Worm (Caenorhabditis elegans) whole organism, L3 larva: ENCODE measurements around the gene T09F3.5.
A peak's percentile ranks its signal among the peaks of the same experiment; 100 is the strongest.

Experiments
- ZK546.5 ChIP-seq: sonication (generic microtip); optimal IDR thresholded peaks from 2 replicates; lab custom pipeline; 2017; ENCODE audit warnings: missing biosample characterization, missing genetic modification characterization
- aly-2 ChIP-seq: fragments of 150-350 bp; optimal IDR thresholded peaks from 2 replicates; lab custom pipeline; 2014; ENCODE audit warnings: missing biosample characterization, missing genetic modification characterization
- ceh-16 ChIP-seq: sonication (generic microtip); optimal IDR thresholded peaks from 2 replicates; lab custom pipeline; 2017; ENCODE audit warnings: missing biosample characterization, missing genetic modification characterization
- ceh-28 ChIP-seq: fragments of 150-350 bp; optimal IDR thresholded peaks from 2 replicates; lab custom pipeline; 2014; ENCODE audit warnings: missing biosample characterization, missing genetic modification reagents, missing genetic modification characterization
- ceh-82 ChIP-seq: fragments of 150-350 bp; optimal IDR thresholded peaks from 2 replicates; lab custom pipeline; 2014; ENCODE audit warnings: missing biosample characterization, missing genetic modification characterization
- ceh-9 ChIP-seq: sonication (generic microtip); optimal IDR thresholded peaks from 2 replicates; lab custom pipeline; 2018; ENCODE audit warnings: missing biosample characterization, missing genetic modification characterization
- daf-12 ChIP-seq: fragments of 150-350 bp; optimal IDR thresholded peaks from 2 replicates; lab custom pipeline; 2014; ENCODE audit warnings: missing biosample characterization, missing genetic modification reagents, missing genetic modification characterization
- egl-27 ChIP-seq: sonication (generic microtip); optimal IDR thresholded peaks from 4 replicates; lab custom pipeline; 2017; ENCODE audit warnings: missing biosample characterization, missing genetic modification reagents, missing genetic modification characterization
- egl-5 ChIP-seq: fragments of 150-350 bp; optimal IDR thresholded peaks from 2 replicates; lab custom pipeline; 2017; ENCODE audit warnings: missing biosample characterization, missing genetic modification reagents, missing genetic modification characterization, inconsistent platforms
- elt-1 ChIP-seq: fragments of 150-350 bp; optimal IDR thresholded peaks from 2 replicates; lab custom pipeline; 2014; ENCODE audit warnings: missing biosample characterization, missing genetic modification characterization
- elt-2 ChIP-seq: sonication (generic microtip); optimal IDR thresholded peaks from 2 replicates; lab custom pipeline; 2016; ENCODE audit warnings: missing genetic modification reagents, mild to moderate bottlenecking, missing genetic modification characterization, missing compliant biosample characterization
- eor-1 ChIP-seq, 2 experiments: fragments of 150-350 bp; optimal IDR thresholded peaks; 2 replicates each; lab custom pipeline; 2014 to 2018; ENCODE audit warnings: missing biosample characterization in 2 of 2, missing genetic modification characterization in 2 of 2
- fkh-2 ChIP-seq: fragments of 150-350 bp; optimal IDR thresholded peaks from 2 replicates; lab custom pipeline; 2014; ENCODE audit warnings: missing biosample characterization, missing genetic modification reagents, missing genetic modification characterization
- fos-1 ChIP-seq: fragments of 150-350 bp; optimal IDR thresholded peaks from 2 replicates; lab custom pipeline; 2014; ENCODE audit warnings: missing biosample characterization, missing genetic modification characterization
- hmg-11 ChIP-seq: sonication (generic microtip); optimal IDR thresholded peaks from 2 replicates; lab custom pipeline; 2016; ENCODE audit warnings: missing genetic modification characterization, missing compliant biosample characterization
- lin-39 ChIP-seq: fragments of 150-350 bp; optimal IDR thresholded peaks from 2 replicates; lab custom pipeline; 2018; ENCODE audit warnings: missing biosample characterization, missing genetic modification reagents, missing genetic modification characterization
- lsy-12 ChIP-seq: sonication (generic microtip); optimal IDR thresholded peaks from 2 replicates; lab custom pipeline; 2016; ENCODE audit warnings: mild to moderate bottlenecking, missing genetic modification characterization, missing compliant biosample characterization
- mdl-1 ChIP-seq: fragments of 150-350 bp; optimal IDR thresholded peaks from 2 replicates; lab custom pipeline; 2014; ENCODE audit warnings: missing biosample characterization, missing genetic modification characterization
- nfya-1 ChIP-seq: sonication (generic microtip); optimal IDR thresholded peaks from 2 replicates; lab custom pipeline; 2017; ENCODE audit warnings: missing genetic modification characterization, mild to moderate bottlenecking, missing compliant biosample characterization, antibody characterized with exemption, moderate library complexity; ENCODE audit not compliant: insufficient read depth
- nhr-12 ChIP-seq: fragments of 150-350 bp; optimal IDR thresholded peaks from 2 replicates; lab custom pipeline; 2014; ENCODE audit warnings: missing biosample characterization, missing genetic modification characterization
- nhr-25 ChIP-seq: sonication (generic microtip); optimal IDR thresholded peaks from 2 replicates; lab custom pipeline; 2017; ENCODE audit warnings: missing biosample characterization, missing genetic modification characterization
- nhr-28 ChIP-seq: fragments of 150-350 bp; optimal IDR thresholded peaks from 2 replicates; lab custom pipeline; 2014; ENCODE audit warnings: missing biosample characterization, missing genetic modification characterization
- nhr-76 ChIP-seq: fragments of 150-350 bp; sonication (generic microtip); optimal IDR thresholded peaks from 5 replicates; lab custom pipeline; 2014; ENCODE audit warnings: missing biosample characterization, missing genetic modification characterization
- nhr-77 ChIP-seq: fragments of 150-350 bp; optimal IDR thresholded peaks from 2 replicates; lab custom pipeline; 2014; ENCODE audit warnings: missing biosample characterization, missing genetic modification characterization
- pha-4 ChIP-seq: fragments of 150-350 bp; optimal IDR thresholded peaks from 2 replicates; lab custom pipeline; 2014; ENCODE audit warnings: missing biosample characterization, missing genetic modification reagents, missing genetic modification characterization
- pqm-1 ChIP-seq: fragments of 150-350 bp; optimal IDR thresholded peaks from 2 replicates; lab custom pipeline; 2017; ENCODE audit warnings: missing biosample characterization, missing genetic modification characterization, inconsistent platforms
- sea-2 ChIP-seq: fragments of 150-350 bp; sonication (generic microtip); optimal IDR thresholded peaks from 4 replicates; lab custom pipeline; 2014; ENCODE audit warnings: missing biosample characterization, missing genetic modification reagents, missing genetic modification characterization
- skn-1 ChIP-seq: fragments of 150-350 bp; optimal IDR thresholded peaks from 2 replicates; lab custom pipeline; 2014; ENCODE audit warnings: missing biosample characterization, missing genetic modification characterization
- snpc-4 ChIP-seq: fragments of 150-350 bp; optimal IDR thresholded peaks from 2 replicates; lab custom pipeline; 2014; ENCODE audit warnings: missing biosample characterization, missing genetic modification characterization
- tbx-2 ChIP-seq: sonication (generic microtip); optimal IDR thresholded peaks from 2 replicates; lab custom pipeline; 2016; ENCODE audit warnings: mild to moderate bottlenecking, missing genetic modification characterization, missing compliant biosample characterization
- unc-39 ChIP-seq: sonication (generic microtip); optimal IDR thresholded peaks from 4 replicates; lab custom pipeline; 2017; ENCODE audit warnings: missing biosample characterization, missing genetic modification characterization
- zag-1 ChIP-seq: fragments of 150-350 bp; optimal IDR thresholded peaks from 2 replicates; lab custom pipeline; 2014; ENCODE audit warnings: missing biosample characterization, missing genetic modification characterization
- ztf-11 ChIP-seq: fragments of 150-350 bp; optimal IDR thresholded peaks from 2 replicates; lab custom pipeline; 2014; ENCODE audit warnings: missing biosample characterization, missing genetic modification characterization
- ztf-4 ChIP-seq: fragments of 150-350 bp; optimal IDR thresholded peaks from 2 replicates; lab custom pipeline; 2014; ENCODE audit warnings: missing biosample characterization, missing genetic modification characterization

The T09F3.5 gene

DNA sequence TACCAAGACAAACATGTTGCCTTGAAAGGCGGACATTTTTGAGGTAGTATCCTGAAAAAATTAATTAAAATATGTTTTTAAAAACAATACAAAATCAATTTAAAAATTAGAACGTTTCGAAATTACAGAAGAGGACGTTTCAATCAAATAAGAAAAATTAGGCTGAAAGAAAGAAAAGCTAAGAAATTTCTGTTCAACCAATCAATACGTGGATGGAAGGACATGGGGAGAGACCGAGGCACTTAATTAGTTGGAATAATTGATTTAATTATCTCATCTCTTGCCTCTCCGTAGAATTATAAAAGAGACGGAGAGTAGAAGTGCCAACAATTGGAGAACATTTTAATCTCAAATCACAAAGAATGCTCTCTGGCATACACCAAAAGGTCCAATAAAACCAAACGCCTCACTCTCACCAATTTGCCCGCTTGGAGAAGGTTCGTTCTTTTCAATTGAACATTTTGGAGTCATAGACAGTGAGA, 27.1 kb upstream of the T09F3.5 start, which contains the start of gene ceh-58:
TSS of gene ceh-58 (minus strand) at position 51 of the 482 bp plus-strand sequence.
- TF ChIP-seq lsy-12 (tag; lab: Kevin White, UChicago) (no peak), ztf-11 (tag; lab: Kevin White, UChicago) (no peak), fkh-2 (no peak), ceh-28 (no peak), ceh-16 (tag; lab: Kevin White, UChicago) (no peak), aly-2 (no peak), fos-1 (tag; lab: Kevin White, UChicago) (no peak), skn-1 (tag; lab: Kevin White, UChicago) (no peak), ztf-4 (tag; lab: Kevin White, UChicago) (no peak), snpc-4 (tag; lab: Kevin White, UChicago) (no peak), tbx-2 (tag; lab: Kevin White, UChicago) (no peak), nfya-1 (tag; lab: Kevin White, UChicago) (no peak), nhr-25 (tag; lab: Kevin White, UChicago) (no peak)

ce11 chrII:10370826-10371225, 25.9 kb upstream of the T09F3.5 start:
- peak; percentile 56 for TF ChIP-seq lin-39 (tag; lab: Kevin White, UChicago)
- no peak for TF ChIP-seq nhr-25 (tag; lab: Kevin White, UChicago)
- peak; percentile 23 for TF ChIP-seq nfya-1 (tag; lab: Kevin White, UChicago)
- TF ChIP-seq hmg-11 (tag; lab: Kevin White, UChicago) = peak; percentile 20

ce11 chrII:10373016-10373415, 23.7 kb upstream of the T09F3.5 start:
- TF ChIP-seq elt-2 (tag; lab: Kevin White, UChicago) (peak; percentile 61), pqm-1 (peak; percentile 16), daf-12 (tag; lab: Kevin White, UChicago) (no peak), pha-4 (peak; percentile 67)

ce11 chrII:10373536-10374169, 23.0 kb upstream of the T09F3.5 start:
- no peak for TF ChIP-seq ceh-9
- no peak for TF ChIP-seq nhr-12 (tag; lab: Kevin White, UChicago)
- no peak for TF ChIP-seq mdl-1 (tag; lab: Kevin White, UChicago)
- TF ChIP-seq ceh-82 (tag; lab: Kevin White, UChicago) = no peak
- peak; percentile 17 for TF ChIP-seq lin-39 (tag; lab: Kevin White, UChicago)
- TF ChIP-seq egl-5 (tag; lab: Kevin White, UChicago) = peak; percentile 61
- TF ChIP-seq zag-1 (tag; lab: Kevin White, UChicago) = no peak

- TF ChIP-seq skn-1 (tag; lab: Kevin White, UChicago) (no peak), mdl-1 (tag; lab: Kevin White, UChicago) (no peak), pha-4 (peak; percentile 5), nhr-28 (no peak), eor-1 (tag; optimal IDR thresholded peaks at IDR 0.05; lab: Kevin White, UChicago) (no peak)
Observed at ce11 chrII:10374776-10375175, 21.9 kb upstream of the T09F3.5 start.

DNA sequence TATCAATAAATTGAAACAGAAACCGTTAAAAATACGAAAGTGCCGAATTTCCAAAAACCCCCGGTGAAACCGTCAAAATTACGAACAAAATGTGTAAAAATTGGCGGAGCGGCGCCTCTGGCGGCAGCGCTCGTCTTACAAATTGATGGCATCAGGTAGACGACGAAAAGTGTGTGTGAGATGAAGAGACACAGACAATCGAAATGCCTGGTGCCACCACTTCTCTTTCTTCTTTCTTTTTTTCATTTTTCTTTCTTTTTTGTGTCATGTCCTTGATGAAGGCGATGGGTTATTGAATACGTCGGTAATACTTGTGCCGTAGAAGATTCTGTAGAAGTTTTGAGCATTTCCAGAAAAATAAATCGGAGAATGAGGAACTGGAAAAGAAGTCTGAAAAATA, 18.8 kb upstream of the T09F3.5 start:
- TF ChIP-seq elt-1 (tag; lab: Kevin White, UChicago) (no peak), sea-2 (GFP tag; lab: Kevin White, UChicago) (no peak), ceh-9 (no peak), nfya-1 (tag; lab: Kevin White, UChicago) (peak; percentile 19), nhr-25 (tag; lab: Kevin White, UChicago) (peak; percentile 5)

DNA sequence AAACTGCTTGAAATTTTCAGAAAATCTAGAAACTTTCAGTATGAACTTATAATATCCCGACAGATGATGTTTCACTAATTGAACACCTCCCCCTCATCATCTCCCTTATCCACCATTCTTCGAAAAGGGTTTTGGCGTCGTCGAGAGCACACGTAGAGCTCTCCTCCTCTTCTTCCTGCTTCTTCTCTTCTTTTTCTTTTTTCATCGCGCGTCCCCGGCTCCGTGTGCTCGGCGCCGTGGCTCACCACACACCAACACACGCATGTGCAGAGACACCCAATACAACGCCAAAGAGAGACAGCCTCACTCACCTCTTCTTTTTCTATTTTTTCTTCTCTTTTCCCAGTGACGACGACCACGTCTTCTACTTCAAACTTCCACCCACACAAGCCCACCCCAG, 17.1 kb upstream of the T09F3.5 start:
- TF ChIP-seq unc-39 = no peak
- no peak for TF ChIP-seq ZK546.5 (tag; lab: Kevin White, UChicago)
- no peak for TF ChIP-seq ztf-4 (tag; lab: Kevin White, UChicago)
- no peak for TF ChIP-seq nhr-76 (tag; lab: Kevin White, UChicago)
- no peak for TF ChIP-seq pha-4
- TF ChIP-seq egl-5 (tag; lab: Kevin White, UChicago) = no peak
- no peak for TF ChIP-seq nhr-77 (tag; lab: Kevin White, UChicago)
- no peak for TF ChIP-seq lin-39 (tag; lab: Kevin White, UChicago)
- no peak for TF ChIP-seq eor-1 (tag; optimal IDR thresholded peaks at IDR 0.05; lab: Kevin White, UChicago)
- no peak for TF ChIP-seq nfya-1 (tag; lab: Kevin White, UChicago)
- TF ChIP-seq egl-27 (tag; lab: Kevin White, UChicago) = no peak
